Worm (Caenorhabditis elegans) whole organism, late embryonic: ENCODE results near the gene T23B7.2.
A peak's percentile ranks its signal among the peaks of the same experiment; 100 is the strongest.

ENCODE experiments used
- C38D4.7 ChIP-seq: fragments of 200-800 bp; sonication (Bioruptor generic); optimal IDR thresholded peaks from 2 replicates; lab custom pipeline; 2018; ENCODE audit warnings: mild to moderate bottlenecking, missing genetic modification characterization, moderate library complexity, missing compliant biosample characterization
- F13H6.1 ChIP-seq: sonication (generic microtip); optimal IDR thresholded peaks from 2 replicates; lab custom pipeline; 2016; ENCODE audit warnings: missing genetic modification characterization, missing compliant biosample characterization
- K09A11.1 ChIP-seq: sonication (generic microtip); optimal IDR thresholded peaks from 2 replicates; lab custom pipeline; 2017; ENCODE audit warnings: antibody characterized with exemption, mild to moderate bottlenecking, missing genetic modification characterization, missing compliant biosample characterization; ENCODE audit not compliant: insufficient read depth
- T23F11.4 ChIP-seq: fragments of 200-800 bp; sonication (Bioruptor generic); optimal IDR thresholded peaks from 2 replicates; lab custom pipeline; 2018; ENCODE audit warnings: mild to moderate bottlenecking, missing genetic modification characterization, missing compliant biosample characterization
- Y22D7AL.16 ChIP-seq: sonication (generic microtip); optimal IDR thresholded peaks from 2 replicates; lab custom pipeline; 2016; ENCODE audit warnings: missing genetic modification characterization, missing compliant biosample characterization
- ama-1 ChIP-seq: fragments of 150-350 bp; optimal IDR thresholded peaks from 2 replicates; lab custom pipeline; 2014
- ceh-30 ChIP-seq: fragments of 150-350 bp; optimal IDR thresholded peaks from 2 replicates; lab custom pipeline; 2014; ENCODE audit warnings: missing biosample characterization, missing genetic modification characterization
- ceh-31 ChIP-seq: sonication (generic microtip); optimal IDR thresholded peaks from 2 replicates; lab custom pipeline; 2016; ENCODE audit warnings: missing genetic modification characterization, missing compliant biosample characterization
- ceh-45 ChIP-seq: fragments of 200-800 bp; sonication (Bioruptor generic); IDR thresholded peaks from 2 replicates; pipeline ENCODE4 v1.3.6; 2022; ENCODE audit warnings: missing genetic modification reagents, missing genetic modification characterization, missing compliant biosample characterization
- ceh-48 ChIP-seq: sonication (generic microtip); optimal IDR thresholded peaks from 2 replicates; lab custom pipeline; 2016; ENCODE audit warnings: missing genetic modification characterization, inconsistent platforms, missing compliant biosample characterization
- che-1 ChIP-seq: sonication (generic microtip); optimal IDR thresholded peaks from 2 replicates; lab custom pipeline; 2016; ENCODE audit warnings: mild to moderate bottlenecking, missing genetic modification characterization, missing compliant biosample characterization
- dve-1 ChIP-seq: sonication (generic microtip); optimal IDR thresholded peaks from 2 replicates; lab custom pipeline; 2017; ENCODE audit warnings: antibody characterized with exemption, mild to moderate bottlenecking, missing genetic modification characterization, missing compliant biosample characterization
- elt-2 ChIP-seq: sonication (generic microtip); optimal IDR thresholded peaks from 2 replicates; lab custom pipeline; 2016; ENCODE audit warnings: missing genetic modification reagents, missing genetic modification characterization, missing compliant biosample characterization
- eyg-1 ChIP-seq: sonication (generic microtip); optimal IDR thresholded peaks from 2 replicates; lab custom pipeline; 2016; ENCODE audit warnings: missing genotype, missing genetic modification characterization, missing compliant biosample characterization
- fax-1 ChIP-seq: sonication (generic microtip); optimal IDR thresholded peaks from 2 replicates; lab custom pipeline; 2016; ENCODE audit warnings: missing genotype, missing genetic modification characterization, missing compliant biosample characterization
- fkh-10 ChIP-seq: fragments of 150-350 bp; optimal IDR thresholded peaks from 2 replicates; lab custom pipeline; 2014; ENCODE audit warnings: missing biosample characterization, missing genetic modification reagents, missing genetic modification characterization
- hlh-13 ChIP-seq: fragments of 200-800 bp; sonication (Bioruptor generic); optimal IDR thresholded peaks from 2 replicates; lab custom pipeline; 2018; ENCODE audit warnings: mild to moderate bottlenecking, missing genetic modification characterization, missing compliant biosample characterization
- hlh-6 ChIP-seq: sonication (generic microtip); optimal IDR thresholded peaks from 2 replicates; lab custom pipeline; 2016; ENCODE audit warnings: missing genotype, missing genetic modification characterization, missing compliant biosample characterization
- lim-6 ChIP-seq: sonication (generic microtip); optimal IDR thresholded peaks from 2 replicates; lab custom pipeline; 2016; ENCODE audit warnings: missing genetic modification characterization, missing compliant biosample characterization
- lin-11 ChIP-seq: fragments of 200-800 bp; sonication (Bioruptor generic); optimal IDR thresholded peaks from 2 replicates; lab custom pipeline; 2018; ENCODE audit warnings: mild to moderate bottlenecking, missing genetic modification characterization, missing compliant biosample characterization
- madf-2 ChIP-seq: sonication (generic microtip); optimal IDR thresholded peaks from 2 replicates; lab custom pipeline; 2017; ENCODE audit warnings: missing genetic modification characterization, missing compliant biosample characterization
- nfya-1 ChIP-seq: sonication (generic microtip); optimal IDR thresholded peaks from 2 replicates; lab custom pipeline; 2017; ENCODE audit warnings: missing genetic modification characterization, mild to moderate bottlenecking, missing compliant biosample characterization, antibody characterized with exemption, moderate library complexity
- nhr-11 ChIP-seq: fragments of 150-350 bp; optimal IDR thresholded peaks from 2 replicates; lab custom pipeline; 2014; ENCODE audit warnings: missing biosample characterization, missing genetic modification characterization
- npax-4 ChIP-seq: sonication (generic microtip); optimal IDR thresholded peaks from 2 replicates; lab custom pipeline; 2016; ENCODE audit warnings: missing genetic modification characterization, missing compliant biosample characterization
- odd-2 ChIP-seq: sonication (generic microtip); optimal IDR thresholded peaks from 2 replicates; lab custom pipeline; 2017; ENCODE audit warnings: antibody characterized with exemption, mild to moderate bottlenecking, missing genetic modification characterization, missing compliant biosample characterization
- pat-9 ChIP-seq: fragments of 200-800 bp; sonication (Bioruptor generic); optimal IDR thresholded peaks from 2 replicates; lab custom pipeline; 2018; ENCODE audit warnings: mild to moderate bottlenecking, missing genetic modification characterization, moderate library complexity, missing compliant biosample characterization
- pax-1 ChIP-seq: fragments of 150-350 bp; optimal IDR thresholded peaks from 2 replicates; lab custom pipeline; 2014; ENCODE audit warnings: missing biosample characterization, missing genetic modification characterization
- pha-2 ChIP-seq: sonication (generic microtip); optimal IDR thresholded peaks from 2 replicates; lab custom pipeline; 2017; ENCODE audit warnings: mild to moderate bottlenecking, missing genetic modification characterization, missing compliant biosample characterization
- pha-4 ChIP-seq: fragments of 150-350 bp; optimal IDR thresholded peaks from 2 replicates; lab custom pipeline; 2018; ENCODE audit warnings: missing biosample characterization, missing genetic modification reagents, missing genetic modification characterization
- pqm-1 ChIP-seq: sonication (generic microtip); optimal IDR thresholded peaks from 2 replicates; lab custom pipeline; 2016; ENCODE audit warnings: missing genetic modification characterization, missing compliant biosample characterization
- pros-1 ChIP-seq: fragments of 150-350 bp; optimal IDR thresholded peaks from 2 replicates; lab custom pipeline; 2014; ENCODE audit warnings: missing biosample characterization, missing genetic modification reagents, missing genetic modification characterization
- ref-2 ChIP-seq: sonication (generic microtip); optimal IDR thresholded peaks from 2 replicates; lab custom pipeline; 2016; ENCODE audit warnings: missing genetic modification characterization, missing compliant biosample characterization
- rnt-1 ChIP-seq: sonication (generic microtip); optimal IDR thresholded peaks from 2 replicates; lab custom pipeline; 2016; ENCODE audit warnings: missing genetic modification characterization, missing compliant biosample characterization
- sdc-2 ChIP-seq: sonication (generic microtip); optimal IDR thresholded peaks from 2 replicates; lab custom pipeline; 2016; ENCODE audit warnings: missing genotype, missing genetic modification characterization, missing compliant biosample characterization
- sox-2 ChIP-seq: fragments of 200-800 bp; sonication (Bioruptor generic); IDR thresholded peaks from 2 replicates; pipeline ENCODE4 v1.3.6; 2022; ENCODE audit warnings: missing genetic modification reagents, missing genetic modification characterization, missing compliant biosample characterization
- sox-4 ChIP-seq: sonication (generic microtip); optimal IDR thresholded peaks from 2 replicates; lab custom pipeline; 2017; ENCODE audit warnings: mild to moderate bottlenecking, missing genetic modification characterization, inconsistent platforms, missing compliant biosample characterization
- syd-9 ChIP-seq: sonication (generic microtip); optimal IDR thresholded peaks from 2 replicates; lab custom pipeline; 2016; ENCODE audit warnings: mild to moderate bottlenecking, missing genetic modification characterization, moderate library complexity, missing compliant biosample characterization
- tbx-2 ChIP-seq: sonication (generic microtip); optimal IDR thresholded peaks from 2 replicates; lab custom pipeline; 2016; ENCODE audit warnings: missing genetic modification characterization, missing compliant biosample characterization
- tbx-7 ChIP-seq: sonication (generic microtip); optimal IDR thresholded peaks from 2 replicates; lab custom pipeline; 2016; ENCODE audit warnings: missing genotype, missing genetic modification characterization, missing compliant biosample characterization
- ttx-3 ChIP-seq: sonication (generic microtip); optimal IDR thresholded peaks from 2 replicates; lab custom pipeline; 2016; ENCODE audit warnings: missing genetic modification reagents, missing genetic modification characterization, missing compliant biosample characterization
- unc-3 ChIP-seq, 2 experiments: fragments of 200-800 bp in 1 of 2; sonication (Bioruptor generic) in 1 of 2; sonication (generic microtip) in 1 of 2; conservative IDR thresholded peaks in 1 of 2; optimal IDR thresholded peaks in 1 of 2; 2 replicates each; pipeline versions ENCODE4 v1.3.6 to Lab custom; 2016 to 2022; ENCODE audit warnings: missing compliant biosample characterization in 2 of 2, missing genetic modification characterization in 2 of 2, missing genetic modification reagents in 1 of 2
- unc-42 ChIP-seq: sonication (generic microtip); optimal IDR thresholded peaks from 2 replicates; lab custom pipeline; 2016; ENCODE audit warnings: missing genotype, missing genetic modification characterization, missing compliant biosample characterization
- unc-55 ChIP-seq: sonication (generic microtip); optimal IDR thresholded peaks from 2 replicates; lab custom pipeline; 2017; ENCODE audit warnings: missing biosample characterization, missing genetic modification reagents, missing genetic modification characterization
- zip-5 ChIP-seq: sonication (generic microtip); optimal IDR thresholded peaks from 2 replicates; lab custom pipeline; 2016; ENCODE audit warnings: missing genetic modification characterization, missing compliant biosample characterization
- ztf-16 ChIP-seq: sonication (generic microtip); optimal IDR thresholded peaks from 2 replicates; lab custom pipeline; 2017; ENCODE audit warnings: missing genetic modification characterization, missing compliant biosample characterization

The T23B7.2 gene

DNA sequence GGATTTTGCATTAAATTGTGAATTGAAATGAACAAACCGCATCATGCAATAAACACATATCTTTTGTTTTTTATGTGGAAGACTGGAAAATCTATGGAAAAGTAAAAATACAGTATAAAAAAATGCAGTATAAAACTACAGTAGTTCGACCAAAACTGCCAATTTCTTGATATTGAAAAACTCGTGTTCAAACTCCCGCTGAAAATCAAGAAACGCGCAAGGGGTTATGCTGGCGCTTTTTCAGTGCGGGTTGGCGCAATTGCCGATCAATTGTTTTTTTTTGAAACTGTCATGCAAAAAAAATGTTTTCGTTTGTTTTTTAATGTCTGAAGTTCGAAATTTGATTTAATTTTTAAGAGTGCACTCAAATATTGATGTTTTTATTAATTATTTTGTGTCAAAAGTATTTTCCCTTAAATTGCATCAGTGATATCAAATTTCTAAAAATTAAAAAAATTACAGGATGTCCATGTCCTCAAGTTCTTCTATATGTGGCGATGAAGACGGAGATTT, 9.6 kb upstream of the T23B7.2 start, which contains the start of gene dnj-9 (continued):
- TF ChIP-seq sox-4 (tag; lab: Kevin White, UChicago) = peak; percentile 56
- TF ChIP-seq K09A11.1 (tag; lab: Kevin White, UChicago) = peak; percentile 28
- peak; percentile 44 for TF ChIP-seq pha-2 (tag; lab: Kevin White, UChicago)
- TF ChIP-seq C38D4.7 (GFP tag; lab: Kevin White, UChicago) = peak; percentile 24
- peak; percentile 14 for TF ChIP-seq hlh-6 (tag; lab: Kevin White, UChicago)
- peak; percentile 5 for TF ChIP-seq lim-6 (tag; lab: Kevin White, UChicago)
- no peak; the same call in 1 of the 2 replicates for TF ChIP-seq sox-2 (GFP tag; lab: Robert Waterston, UW)
- peak; percentile 73 for TF ChIP-seq ceh-30 (tag; lab: Kevin White, UChicago)
- TF ChIP-seq lin-11 (tag; lab: Kevin White, UChicago) = peak; percentile 57
- TF ChIP-seq pax-1 (tag; lab: Kevin White, UChicago) = peak; percentile 20
- TF ChIP-seq syd-9 (tag; lab: Kevin White, UChicago) = peak; percentile 13
- peak; percentile 52 for TF ChIP-seq unc-55 (GFP tag; lab: Kevin White, UChicago)
- no peak for TF ChIP-seq nhr-11 (tag; lab: Kevin White, UChicago)
- peak; percentile 24 for TF ChIP-seq che-1 (tag; lab: Kevin White, UChicago)
- TF ChIP-seq tbx-7 (tag; lab: Kevin White, UChicago) = no peak
- no peak for TF ChIP-seq eyg-1
- no peak for TF ChIP-seq pqm-1 (tag; lab: Kevin White, UChicago)
- TF ChIP-seq ttx-3 = peak; percentile 30
- TF ChIP-seq odd-2 = no peak
- peak; percentile 46 for TF ChIP-seq dve-1 (tag; lab: Kevin White, UChicago)
- TF ChIP-seq pat-9 = peak; percentile 37
- TF ChIP-seq unc-42 (tag; lab: Kevin White, UChicago) = peak; percentile 76
- TF ChIP-seq ama-1 = no peak
- peak; percentile 35 for TF ChIP-seq npax-4 (tag; lab: Kevin White, UChicago)
- TF ChIP-seq tbx-2 = peak; percentile 70
- TF ChIP-seq Y22D7AL.16 = peak; percentile 33
- TF ChIP-seq ceh-31 (tag; lab: Kevin White, UChicago) = peak; percentile 60
- peak; percentile 32 for TF ChIP-seq ztf-16
- TF ChIP-seq rnt-1 (tag; lab: Kevin White, UChicago) = peak; percentile 38
- TF ChIP-seq elt-2 = peak; percentile 92
- TF ChIP-seq madf-2 (tag; lab: Kevin White, UChicago) = peak; percentile 26
- TF ChIP-seq pros-1 (tag; lab: Kevin White, UChicago) = no peak
- peak; percentile 30 for TF ChIP-seq ceh-48 (tag; lab: Kevin White, UChicago)
- 0 out of 2 replicates have a peak, but pooled peaks have one; percentile 22 for TF ChIP-seq unc-3 (GFP tag; conservative IDR thresholded peaks at IDR 0.05; lab: Robert Waterston, UW)
- peak; percentile 27 for TF ChIP-seq unc-3 (tag; optimal IDR thresholded peaks at IDR 0.05; lab: Kevin White, UChicago)
- TF ChIP-seq fax-1 = peak; percentile 1
- TF ChIP-seq, all 69 proteins: peak for 43

DNA sequence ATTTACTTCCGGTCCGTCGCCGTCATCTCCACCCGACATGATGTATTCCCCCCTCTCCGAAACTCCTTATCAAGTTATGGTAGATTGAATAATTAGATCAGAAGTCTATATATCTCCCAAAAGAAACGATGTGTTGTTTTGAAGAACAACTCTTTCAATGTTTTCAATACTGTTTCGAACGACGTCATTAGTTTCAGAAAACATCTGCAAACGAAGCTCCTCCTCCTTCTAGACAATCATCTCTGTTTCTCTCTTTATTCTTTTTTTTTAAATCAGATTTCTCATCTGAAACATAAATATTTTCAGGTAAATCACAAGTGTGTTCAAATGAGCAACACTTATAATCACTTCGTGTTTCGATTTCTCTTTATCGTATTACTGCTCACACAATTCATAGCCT, 7.8 kb upstream of the T23B7.2 start, which contains the start of gene T23B7.3:
TSS of gene T23B7.3 (plus strand) at position 301 of the 400 bp plus-strand sequence.
- TF ChIP-seq ref-2 (tag; lab: Kevin White, UChicago) (no peak), F13H6.1 (tag; lab: Kevin White, UChicago) (no peak), tbx-2 (no peak), pat-9 (no peak), rnt-1 (tag; lab: Kevin White, UChicago) (no peak), fkh-10 (GFP tag; lab: Kevin White, UChicago) (no peak), nfya-1 (no peak), fax-1 (no peak), ceh-45 (GFP tag; lab: Robert Waterston, UW) (no peak), sdc-2 (no peak), zip-5 (no peak), pha-4 (tag; lab: Kevin White, UChicago) (no peak), npax-4 (tag; lab: Kevin White, UChicago) (no peak), T23F11.4 (GFP tag; lab: Kevin White, UChicago) (no peak), C38D4.7 (GFP tag; lab: Kevin White, UChicago) (no peak), ceh-30 (tag; lab: Kevin White, UChicago) (no peak), tbx-7 (tag; lab: Kevin White, UChicago) (no peak), odd-2 (no peak), ceh-31 (tag; lab: Kevin White, UChicago) (no peak), hlh-13 (no peak)
